Worm (Caenorhabditis elegans): Measurements from ENCODE around the gene hpo-7.

The hpo-7 gene

ce11 chrII:2090605-2091004 lies 44.9 kb downstream of the hpo-7 start, which contains the start of gene trpl-5:
Gene trpl-5 (minus strand): TSS chrII:2090636.
- no peak for TF ChIP-seq nhr-28 (tag; optimal IDR thresholded peaks at IDR 0.05)
- TF ChIP-seq R02D3.7 (tag; optimal IDR thresholded peaks at IDR 0.05): no peak
- peak; percentile 96 for TF ChIP-seq pqm-1 (tag; optimal IDR thresholded peaks at IDR 0.05)
- TF ChIP-seq lsy-12 (tag; optimal IDR thresholded peaks at IDR 0.05): no peak
- TF ChIP-seq lin-39 (tag; optimal IDR thresholded peaks at IDR 0.05): no peak
- no peak for TF ChIP-seq nhr-25 (tag; optimal IDR thresholded peaks at IDR 0.05)
- TF ChIP-seq jun-1 (tag; optimal IDR thresholded peaks at IDR 0.05): peak; percentile 23
- TF ChIP-seq elt-2 (tag; optimal IDR thresholded peaks at IDR 0.05): peak; percentile 95

- no peak for TF ChIP-seq nhr-76 (tag; optimal IDR thresholded peaks at IDR 0.05)
- no peak for TF ChIP-seq lin-15B (tag; optimal IDR thresholded peaks at IDR 0.05)
- TF ChIP-seq ceh-16 (tag; optimal IDR thresholded peaks at IDR 0.05): no peak
- TF ChIP-seq fos-1 (tag; optimal IDR thresholded peaks at IDR 0.05): no peak
- TF ChIP-seq daf-12 (tag; optimal IDR thresholded peaks at IDR 0.05): no peak
- TF ChIP-seq ama-1 (optimal IDR thresholded peaks at IDR 0.05): no peak
- no peak for TF ChIP-seq nhr-25 (tag; optimal IDR thresholded peaks at IDR 0.05)
- no peak for TF ChIP-seq mml-1 (tag; optimal IDR thresholded peaks at IDR 0.05)
- TF ChIP-seq fkh-10 (GFP tag; optimal IDR thresholded peaks at IDR 0.05): no peak
- TF ChIP-seq egl-5 (tag; optimal IDR thresholded peaks at IDR 0.05): no peak
- TF ChIP-seq elt-1 (tag; optimal IDR thresholded peaks at IDR 0.05): no peak
- TF ChIP-seq nhr-12 (tag; optimal IDR thresholded peaks at IDR 0.05): no peak
- TF ChIP-seq ceh-9 (tag; optimal IDR thresholded peaks at IDR 0.05): no peak
Measured at ce11 chrII:2087206-2087605, 48.3 kb downstream of the hpo-7 start.

ce11 chrII:2083726-2084179 lies 51.8 kb downstream of the hpo-7 start, which contains the start of the genes T16A1.5 and fbxc-49:
Gene T16A1.5 (minus strand): TSS chrII:2083826.
Gene fbxc-49 (plus strand): TSS chrII:2084129.
- TF ChIP-seq mml-1 (tag; optimal IDR thresholded peaks at IDR 0.05) (no peak), nhr-76 (tag; optimal IDR thresholded peaks at IDR 0.05) (no peak), nhr-12 (tag; optimal IDR thresholded peaks at IDR 0.05) (no peak), unc-39 (tag; optimal IDR thresholded peaks at IDR 0.05) (no peak), nhr-237 (tag; optimal IDR thresholded peaks at IDR 0.05) (no peak), eor-1 (tag; optimal IDR thresholded peaks at IDR 0.05) (no peak), hmg-11 (tag; optimal IDR thresholded peaks at IDR 0.05) (no peak), elt-3 (tag; optimal IDR thresholded peaks at IDR 0.05) (no peak), skn-1 (tag; optimal IDR thresholded peaks at IDR 0.05) (no peak), ama-1 (optimal IDR thresholded peaks at IDR 0.05) (no peak), daf-12 (tag; optimal IDR thresholded peaks at IDR 0.05) (no peak), zag-1 (tag; optimal IDR thresholded peaks at IDR 0.05) (no peak), lin-15B (tag; optimal IDR thresholded peaks at IDR 0.05) (no peak), R02D3.7 (tag; optimal IDR thresholded peaks at IDR 0.05) (no peak)

Measured in whole organism, L3 larva.